Worm (Caenorhabditis elegans) whole organism, L1 larva: ENCODE data around the gene oig-8.
"Not testable (repeated sequence)": the region's sequence is repeated elsewhere in the genome, so short reads cannot be mapped to it uniquely, and the experiment has no call there.

Experiments used
- C34B4.2 ChIP-seq: sonication (generic microtip); optimal IDR thresholded peaks from 2 replicates; lab custom pipeline; 2017; ENCODE audit warnings: mild to moderate bottlenecking, missing genetic modification characterization, missing compliant biosample characterization
- F16B12.6 ChIP-seq: fragments of 150-350 bp; optimal IDR thresholded peaks from 2 replicates; lab custom pipeline; 2014; ENCODE audit warnings: missing biosample characterization, missing genetic modification characterization
- alr-1 ChIP-seq: fragments of 200-800 bp; sonication (Bioruptor generic); optimal IDR thresholded peaks from 2 replicates; lab custom pipeline; 2018; ENCODE audit warnings: borderline replicate concordance, mild to moderate bottlenecking, missing genetic modification characterization, missing compliant biosample characterization
- aly-2 ChIP-seq: fragments of 150-350 bp; optimal IDR thresholded peaks from 2 replicates; lab custom pipeline; 2014; ENCODE audit warnings: missing biosample characterization, missing genetic modification characterization
- blmp-1 ChIP-seq: fragments of 150-350 bp; optimal IDR thresholded peaks from 2 replicates; lab custom pipeline; 2014; ENCODE audit warnings: missing biosample characterization, missing genetic modification characterization
- ceh-8 ChIP-seq: fragments of 200-800 bp; sonication (Bioruptor generic); optimal IDR thresholded peaks from 2 replicates; lab custom pipeline; 2018; ENCODE audit warnings: mild to moderate bottlenecking, missing genetic modification characterization, moderate library complexity, missing compliant biosample characterization
- ceh-88 ChIP-seq: fragments of 200-800 bp; sonication (Bioruptor generic); IDR thresholded peaks from 2 replicates; pipeline ENCODE4 v1.3.6; 2022; ENCODE audit warnings: missing genetic modification characterization, missing compliant biosample characterization
- efl-1 ChIP-seq, 4 experiments: fragments of 150-350 bp; optimal IDR thresholded peaks in 3 of 4; peaks in 1 of 4; 1 replicate in 1 of 4; 2 replicates in 3 of 4; lab custom pipeline; 2014; ENCODE audit warnings: missing biosample characterization in 2 of 4, missing genetic modification characterization in 2 of 4, missing genetic modification reagents in 2 of 4
- efl-3 ChIP-seq: fragments of 200-800 bp; sonication (Bioruptor generic); optimal IDR thresholded peaks from 2 replicates; lab custom pipeline; 2018; ENCODE audit warnings: mild to moderate bottlenecking, missing genetic modification characterization, missing compliant biosample characterization
- egl-13 ChIP-seq: sonication (generic microtip); optimal IDR thresholded peaks from 2 replicates; lab custom pipeline; 2016; ENCODE audit warnings: missing genotype, missing genetic modification reagents, missing genetic modification characterization, missing compliant biosample characterization
- egl-27 ChIP-seq, 2 experiments: fragments of 150-350 bp in 1 of 2; sonication (generic microtip); optimal IDR thresholded peaks; 3 replicates each; lab custom pipeline; 2017 to 2018; ENCODE audit warnings: missing biosample characterization in 2 of 2, missing genetic modification characterization in 2 of 2, missing genetic modification reagents in 2 of 2
- elt-2 ChIP-seq: sonication (generic microtip); optimal IDR thresholded peaks from 2 replicates; lab custom pipeline; 2016; ENCODE audit warnings: missing genetic modification characterization, mild to moderate bottlenecking, inconsistent platforms, missing compliant biosample characterization, missing genetic modification reagents
- elt-3 ChIP-seq, 6 experiments: fragments of 150-350 bp in 1 of 6; sonication (generic microtip); optimal IDR thresholded peaks; 2 replicates each; lab custom pipeline; 2017 to 2018; ENCODE audit warnings: missing biosample characterization in 6 of 6, missing genetic modification characterization in 6 of 6, inconsistent platforms in 1 of 6
- fkh-10 ChIP-seq: sonication (generic microtip); optimal IDR thresholded peaks from 2 replicates; lab custom pipeline; 2017; ENCODE audit warnings: missing biosample characterization, missing genetic modification reagents, missing genetic modification characterization
- jun-1 ChIP-seq: fragments of 150-350 bp; optimal IDR thresholded peaks from 2 replicates; lab custom pipeline; 2014; ENCODE audit warnings: missing biosample characterization, missing genetic modification reagents, missing genetic modification characterization
- lin-14 ChIP-seq: fragments of 200-800 bp; sonication (Bioruptor generic); optimal IDR thresholded peaks from 2 replicates; lab custom pipeline; 2018; ENCODE audit warnings: mild to moderate bottlenecking, missing genetic modification characterization, moderate library complexity, missing compliant biosample characterization
- lin-35 ChIP-seq, 2 experiments: fragments of 150-350 bp; optimal IDR thresholded peaks; 2 replicates each; lab custom pipeline; 2014; ENCODE audit warnings: missing biosample characterization in 2 of 2, missing genetic modification characterization in 2 of 2, missing genetic modification reagents in 2 of 2
- lin-39 ChIP-seq: fragments of 150-350 bp; optimal IDR thresholded peaks from 2 replicates; lab custom pipeline; 2014; ENCODE audit warnings: missing biosample characterization, missing genetic modification reagents, missing genetic modification characterization
- lsy-2 ChIP-seq, 2 experiments: fragments of 150-350 bp; optimal IDR thresholded peaks; 2 replicates each; lab custom pipeline; 2014; ENCODE audit warnings: missing biosample characterization in 2 of 2, missing genetic modification characterization in 2 of 2
- mdl-1 ChIP-seq, 2 experiments: fragments of 150-350 bp; optimal IDR thresholded peaks; 2 replicates each; lab custom pipeline; 2014 to 2017; ENCODE audit warnings: missing biosample characterization in 2 of 2, missing genetic modification characterization in 2 of 2, inconsistent platforms in 1 of 2
- nhr-11 ChIP-seq: fragments of 150-350 bp; optimal IDR thresholded peaks from 2 replicates; lab custom pipeline; 2014; ENCODE audit warnings: missing biosample characterization, missing genetic modification characterization
- nhr-12 ChIP-seq: sonication (generic microtip); optimal IDR thresholded peaks from 2 replicates; lab custom pipeline; 2017; ENCODE audit warnings: missing biosample characterization, missing genetic modification characterization
- nhr-19 ChIP-seq: fragments of 200-800 bp; sonication (Bioruptor generic); conservative IDR thresholded peaks from 2 replicates; pipeline ENCODE4 v1.3.6; 2022; ENCODE audit warnings: missing genetic modification characterization, missing compliant biosample characterization
- nhr-20 ChIP-seq: sonication (generic microtip); optimal IDR thresholded peaks from 2 replicates; lab custom pipeline; 2016; ENCODE audit warnings: mild to moderate bottlenecking, missing genetic modification characterization, missing compliant biosample characterization
- nhr-71 ChIP-seq: sonication (generic microtip); optimal IDR thresholded peaks from 2 replicates; lab custom pipeline; 2016; ENCODE audit warnings: mild to moderate bottlenecking, missing genetic modification characterization, moderate library complexity, missing compliant biosample characterization
- nhr-85 ChIP-seq: sonication (generic microtip); peaks from one replicate; lab custom pipeline; 2016; ENCODE audit warnings: missing genetic modification characterization, inconsistent platforms, missing compliant biosample characterization
- nhr-90 ChIP-seq: sonication (generic microtip); optimal IDR thresholded peaks from 2 replicates; lab custom pipeline; 2016; ENCODE audit warnings: mild to moderate bottlenecking, missing genetic modification characterization, missing compliant biosample characterization; ENCODE audit not compliant: poor library complexity
- pag-3 ChIP-seq: sonication (generic microtip); optimal IDR thresholded peaks from 2 replicates; lab custom pipeline; 2017; ENCODE audit warnings: missing genetic modification characterization, mild to moderate bottlenecking, missing compliant biosample characterization, antibody characterized with exemption, borderline replicate concordance; ENCODE audit not compliant: insufficient read depth
- snu-23 ChIP-seq: sonication (generic microtip); optimal IDR thresholded peaks from 2 replicates; lab custom pipeline; 2016; ENCODE audit warnings: missing genetic modification characterization, missing compliant biosample characterization
- sox-4 ChIP-seq: sonication (generic microtip); optimal IDR thresholded peaks from 2 replicates; lab custom pipeline; 2016; ENCODE audit warnings: missing genetic modification characterization, missing compliant biosample characterization
- sptf-1 ChIP-seq: fragments of 150-350 bp; optimal IDR thresholded peaks from 2 replicates; lab custom pipeline; 2014; ENCODE audit warnings: missing biosample characterization, missing genetic modification characterization
- sup-37 ChIP-seq: fragments of 200-800 bp; sonication (Bioruptor generic); optimal IDR thresholded peaks from 2 replicates; lab custom pipeline; 2018; ENCODE audit warnings: mild to moderate bottlenecking, missing genetic modification characterization, missing compliant biosample characterization
- tbx-2 ChIP-seq: sonication (generic microtip); optimal IDR thresholded peaks from 2 replicates; lab custom pipeline; 2016; ENCODE audit warnings: missing genetic modification characterization, missing compliant biosample characterization
- unc-98 ChIP-seq: fragments of 200-800 bp; sonication (Bioruptor generic); IDR thresholded peaks from 2 replicates; pipeline ENCODE4 v1.3.6; 2022; ENCODE audit warnings: missing genetic modification characterization, missing compliant biosample characterization
- vab-15 ChIP-seq: sonication (generic microtip); optimal IDR thresholded peaks from 2 replicates; lab custom pipeline; 2017; ENCODE audit warnings: missing genotype, mild to moderate bottlenecking, missing genetic modification characterization, missing compliant biosample characterization
- zag-1 ChIP-seq: fragments of 150-350 bp; optimal IDR thresholded peaks from 2 replicates; lab custom pipeline; 2014; ENCODE audit warnings: missing biosample characterization, missing genetic modification characterization
- ztf-4 ChIP-seq: fragments of 150-350 bp; optimal IDR thresholded peaks from 2 replicates; lab custom pipeline; 2014; ENCODE audit warnings: missing biosample characterization, missing genetic modification characterization

oig-8 gene

DNA sequence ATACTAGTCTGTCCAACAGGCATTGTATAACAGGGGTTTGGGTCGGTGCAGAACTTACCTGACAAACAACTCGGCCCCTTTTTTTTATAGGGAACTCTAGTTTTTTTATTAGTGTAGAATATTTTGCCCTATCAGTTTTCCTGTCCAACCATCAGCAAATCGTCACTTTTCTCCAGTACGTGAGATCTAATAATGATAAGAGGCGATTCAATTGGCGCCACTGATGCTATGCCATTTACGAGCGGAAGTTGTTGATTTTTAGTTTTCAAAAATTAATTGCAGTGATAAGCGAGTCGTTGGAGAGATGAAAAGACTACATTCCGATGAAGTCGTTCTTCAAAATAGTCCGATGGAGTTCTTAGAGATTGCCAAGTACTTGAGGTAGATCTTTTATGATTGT is 20.5 kb downstream of the oig-8 start:
- TF ChIP-seq elt-2 (peak; percentile 35), nhr-90 (no peak)

DNA sequence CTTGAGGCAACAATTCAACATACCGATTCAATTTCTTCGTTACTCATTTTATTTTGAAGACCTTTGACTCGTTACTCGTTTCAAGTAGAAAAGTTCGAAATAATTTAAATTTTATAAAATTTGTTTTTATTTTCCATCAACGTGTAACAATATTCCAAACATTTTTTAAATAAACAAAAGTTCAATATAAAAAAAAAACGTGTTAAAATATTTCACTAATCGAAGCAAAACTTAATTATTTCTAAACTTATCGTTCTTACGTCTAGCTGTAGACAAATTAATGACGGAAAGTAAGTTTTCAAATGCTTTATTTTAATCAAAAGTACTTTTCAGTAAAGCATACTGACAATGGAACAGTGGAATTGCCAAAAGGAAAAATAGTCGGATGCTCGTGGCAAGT is 21.7 kb downstream of the oig-8 start, which contains the start of the genes F54H5.5 and F54H5.2:
Gene F54H5.5, minus strand, starts transcription at position 101 of the 400 bp plus-strand sequence.
Gene F54H5.2, plus strand, starts transcription at position 303 of the 400 bp plus-strand sequence.
- TF ChIP-seq efl-3 (GFP tag; lab: Kevin White, UChicago); egl-27 (tag; optimal IDR thresholded peaks at IDR 0.05; lab: Kevin White, UChicago); unc-98 (GFP tag; lab: Robert Waterston, UW): not testable (repeated sequence)

DNA sequence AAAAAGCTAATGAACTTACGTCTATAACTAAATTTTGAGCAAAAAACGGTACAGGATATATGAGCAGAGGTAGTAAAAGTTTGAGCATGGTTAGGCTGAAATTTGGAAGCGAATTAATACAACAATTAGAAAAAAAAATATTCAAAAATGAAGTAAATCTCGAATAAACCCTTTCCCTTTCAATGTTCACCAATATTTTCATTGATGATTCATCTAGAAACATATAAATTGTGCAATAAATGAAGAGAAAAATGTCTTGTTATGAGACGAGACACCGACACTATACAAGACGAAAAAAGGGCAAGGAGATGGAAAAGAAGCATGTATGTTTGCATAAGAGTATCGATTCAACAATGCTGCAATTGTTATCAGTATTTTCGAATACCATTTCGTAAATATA is 23.6 kb downstream of the oig-8 start, which contains the start of gene F54H5.14:
Gene F54H5.14, minus strand, starts transcription at position 101 of the 400 bp plus-strand sequence.
- TF ChIP-seq snu-23 (GFP tag; lab: Kevin White, UChicago), result no peak
- no peak for TF ChIP-seq jun-1 (tag; lab: Kevin White, UChicago)
- TF ChIP-seq tbx-2 (tag; lab: Kevin White, UChicago), result no peak
- no peak for TF ChIP-seq F16B12.6 (tag; lab: Kevin White, UChicago)
- no peak for TF ChIP-seq ceh-8 (GFP tag; lab: Kevin White, UChicago)
- no peak for TF ChIP-seq sup-37 (GFP tag; lab: Kevin White, UChicago)
- no peak for TF ChIP-seq pag-3
- no peak for TF ChIP-seq nhr-12 (tag; lab: Kevin White, UChicago)
- TF ChIP-seq unc-98 (GFP tag; lab: Robert Waterston, UW), result no peak
- no peak for TF ChIP-seq sox-4
- no peak for TF ChIP-seq lin-39 (tag; lab: Kevin White, UChicago)
- TF ChIP-seq zag-1, result no peak
- no peak for TF ChIP-seq fkh-10 (GFP tag; lab: Kevin White, UChicago)
- TF ChIP-seq, all 84 proteins: peak for 0

ce11 chrII:6621886-6622285 is 27.0 kb downstream of the oig-8 start, which contains the start of gene F54H5.3:
F54H5.3 (plus strand) TSS chrII:6622186.
- no peak for TF ChIP-seq egl-13 (tag; lab: Kevin White, UChicago)
- no peak for TF ChIP-seq sptf-1 (tag; lab: Kevin White, UChicago)
- no peak for TF ChIP-seq mdl-1 (tag; optimal IDR thresholded peaks at IDR 0.05; lab: Kevin White, UChicago)
- TF ChIP-seq C34B4.2 (tag; lab: Kevin White, UChicago), result no peak
- no peak for TF ChIP-seq nhr-11 (tag; lab: Kevin White, UChicago)
- TF ChIP-seq aly-2, result no peak
- no peak for TF ChIP-seq sox-4
- TF ChIP-seq nhr-19 (GFP tag; lab: Robert Waterston, UW), result no peak
- TF ChIP-seq alr-1 (tag; lab: Kevin White, UChicago), result no peak
- TF ChIP-seq ceh-88 (GFP tag; lab: Robert Waterston, UW), result no peak

ce11 chrII:6619007-6619406 is 29.9 kb downstream of the oig-8 start:
- TF ChIP-seq vab-15 (tag; lab: Kevin White, UChicago), result peak; percentile 27
- peak in 1 of 2 experiments; percentile 32 for TF ChIP-seq lsy-2 (tag; optimal IDR thresholded peaks at IDR 0.05; lab: Kevin White, UChicago)
- TF ChIP-seq ztf-4 (tag; lab: Kevin White, UChicago), result no peak
- peak; percentile 5 for TF ChIP-seq nhr-20
- TF ChIP-seq lin-35 (GFP tag; optimal IDR thresholded peaks at IDR 0.05; lab: Kevin White, UChicago), result peak in 1 of 2 experiments; percentile 13
- TF ChIP-seq elt-3 (tag; optimal IDR thresholded peaks at IDR 0.05; lab: Kevin White, UChicago), result peak in 3 of 6 experiments; percentile 21 to 79 (median 24)
- peak; percentile 86 for TF ChIP-seq nhr-85
- no peak for TF ChIP-seq pag-3
- peak; percentile 73 for TF ChIP-seq blmp-1 (tag; lab: Kevin White, UChicago)
- no peak for TF ChIP-seq nhr-90
- TF ChIP-seq efl-1 (optimal IDR thresholded peaks at IDR 0.05; lab: Kevin White, UChicago), result no peak
- TF ChIP-seq efl-1 (GFP tag; optimal IDR thresholded peaks at IDR 0.05 in 1 of 2; lab: Kevin White, UChicago), result no peak
- TF ChIP-seq nhr-71 (tag; lab: Kevin White, UChicago), result peak; percentile 12
- peak; percentile 21 for TF ChIP-seq snu-23 (GFP tag; lab: Kevin White, UChicago)
- TF ChIP-seq lin-14 (GFP tag; lab: Kevin White, UChicago), result peak; percentile 30
